Worm (Caenorhabditis elegans) whole organism, young adult: ENCODE measurements around the gene sod-1.

Experiments used
- B0336.3 ChIP-seq: fragments of 200-800 bp; sonication (Bioruptor generic); IDR thresholded peaks from 2 replicates; pipeline ENCODE4 v1.3.6; 2022; ENCODE audit warnings: missing genetic modification characterization, missing compliant biosample characterization
- C17E4.6 ChIP-seq: fragments of 200-800 bp; sonication (Bioruptor generic); IDR thresholded peaks from 2 replicates; pipeline ENCODE4 v1.3.6; 2022; ENCODE audit warnings: missing genetic modification reagents, missing genetic modification characterization, missing compliant biosample characterization
- F39B2.1 ChIP-seq: fragments of 200-800 bp; sonication (Bioruptor generic); IDR thresholded peaks from 2 replicates; pipeline ENCODE4 v1.3.6; 2022; ENCODE audit warnings: missing genetic modification reagents, missing genetic modification characterization, missing compliant biosample characterization
- F49E8.2 ChIP-seq: sonication (generic microtip); optimal IDR thresholded peaks from 3 replicates; lab custom pipeline; 2017; ENCODE audit warnings: missing genetic modification characterization, mild to moderate bottlenecking, missing compliant biosample characterization, antibody characterized with exemption, moderate library complexity; ENCODE audit not compliant: insufficient read depth
- F57C9.4 ChIP-seq: sonication (generic microtip); optimal IDR thresholded peaks from 2 replicates; lab custom pipeline; 2017; ENCODE audit warnings: mild to moderate bottlenecking, missing genetic modification characterization, missing compliant biosample characterization
- ama-1 ChIP-seq, 3 experiments: fragments of 150-350 bp in 1 of 3; sonication (generic microtip) in 2 of 3; optimal IDR thresholded peaks; 2 replicates each; lab custom pipeline; 2014 to 2018; ENCODE audit warnings: missing biosample characterization in 2 of 3, missing genetic modification characterization in 2 of 3, missing genetic modification reagents in 2 of 3
- atf-7 ChIP-seq: sonication (generic microtip); optimal IDR thresholded peaks from 2 replicates; lab custom pipeline; 2017; ENCODE audit warnings: mild to moderate bottlenecking, missing genetic modification characterization, missing compliant biosample characterization
- attf-3 ChIP-seq: fragments of 200-800 bp; sonication (Bioruptor generic); conservative IDR thresholded peaks from 2 replicates; pipeline ENCODE4 v1.3.6; 2022; ENCODE audit warnings: missing genetic modification reagents, missing genetic modification characterization, missing compliant biosample characterization
- attf-5 ChIP-seq: fragments of 200-800 bp; sonication (Bioruptor generic); optimal IDR thresholded peaks from 2 replicates; lab custom pipeline; 2018; ENCODE audit warnings: mild to moderate bottlenecking, missing genetic modification characterization, missing compliant biosample characterization
- bed-1 ChIP-seq: fragments of 200-800 bp; sonication (Bioruptor generic); IDR thresholded peaks from 2 replicates; pipeline ENCODE4 v1.3.6; 2022; ENCODE audit warnings: missing genetic modification reagents, missing genetic modification characterization, missing compliant biosample characterization
- cebp-1 ChIP-seq, 2 experiments: fragments of 200-800 bp in 1 of 2; sonication (Bioruptor generic) in 1 of 2; sonication (generic microtip) in 1 of 2; IDR thresholded peaks in 1 of 2; optimal IDR thresholded peaks in 1 of 2; 2 replicates each; pipeline versions ENCODE4 v1.3.6 to Lab custom; 2017 to 2022; ENCODE audit warnings: missing compliant biosample characterization in 2 of 2, missing genetic modification characterization in 2 of 2, mild to moderate bottlenecking in 1 of 2, missing genetic modification reagents in 1 of 2, moderate library complexity in 1 of 2
- ceh-40 ChIP-seq: fragments of 200-800 bp; sonication (Bioruptor generic); IDR thresholded peaks from 2 replicates; pipeline ENCODE4 v1.3.6; 2022; ENCODE audit warnings: missing genetic modification characterization, missing compliant biosample characterization
- ceh-91 ChIP-seq: fragments of 200-800 bp; sonication (Bioruptor generic); IDR thresholded peaks from 2 replicates; pipeline ENCODE4 v1.3.6; 2022; ENCODE audit warnings: missing genetic modification reagents, missing genetic modification characterization, missing compliant biosample characterization
- efl-1 ChIP-seq: fragments of 150-350 bp; optimal IDR thresholded peaks from 2 replicates; lab custom pipeline; 2014; ENCODE audit warnings: missing biosample characterization, missing genetic modification reagents, missing genetic modification characterization
- him-1 ChIP-seq: sonication (generic microtip); optimal IDR thresholded peaks from 2 replicates; lab custom pipeline; 2016; ENCODE audit warnings: missing genotype, missing genetic modification reagents, missing genetic modification characterization, missing compliant biosample characterization
- hmg-1.2 ChIP-seq: fragments of 200-800 bp; sonication (Bioruptor generic); IDR thresholded peaks from 2 replicates; pipeline ENCODE4 v1.3.6; 2022; ENCODE audit warnings: missing genetic modification reagents, missing genetic modification characterization, missing compliant biosample characterization
- hrde-1 ChIP-seq: sonication (generic microtip); optimal IDR thresholded peaks from 2 replicates; lab custom pipeline; 2016; ENCODE audit warnings: missing genetic modification characterization, mild to moderate bottlenecking, missing compliant biosample characterization, moderate library complexity, missing genotype, missing genetic modification reagents, borderline replicate concordance
- lag-1 ChIP-seq: fragments of 200-800 bp; sonication (Bioruptor generic); IDR thresholded peaks from 2 replicates; pipeline ENCODE4 v1.3.6; 2022; ENCODE audit warnings: missing genetic modification reagents, missing genetic modification characterization, missing compliant biosample characterization
- lin-26 ChIP-seq: fragments of 200-800 bp; sonication (Bioruptor generic); IDR thresholded peaks from 2 replicates; pipeline ENCODE4 v1.3.6; 2022; ENCODE audit warnings: missing genetic modification reagents, missing genetic modification characterization, missing compliant biosample characterization
- lin-35 ChIP-seq, 3 experiments: fragments of 150-350 bp in 2 of 3; sonication (generic microtip) in 1 of 3; optimal IDR thresholded peaks; 2 replicates each; lab custom pipeline; 2014 to 2018; ENCODE audit warnings: missing biosample characterization in 3 of 3, missing genetic modification characterization in 3 of 3, missing genetic modification reagents in 3 of 3
- madf-3 ChIP-seq: fragments of 200-800 bp; sonication (Bioruptor generic); IDR thresholded peaks from 2 replicates; pipeline ENCODE4 v1.3.6; 2022; ENCODE audit warnings: missing genetic modification reagents, missing genetic modification characterization, missing compliant biosample characterization
- madf-6 ChIP-seq: fragments of 200-800 bp; sonication (Bioruptor generic); IDR thresholded peaks from 2 replicates; pipeline ENCODE4 v1.3.6; 2022; ENCODE audit warnings: missing genetic modification reagents, missing genetic modification characterization, missing compliant biosample characterization
- madf-8 ChIP-seq: fragments of 200-800 bp; sonication (Bioruptor generic); conservative IDR thresholded peaks from 2 replicates; pipeline ENCODE4 v1.3.6; 2022; ENCODE audit warnings: missing genetic modification reagents, missing genetic modification characterization, missing compliant biosample characterization
- mcd-1 ChIP-seq: fragments of 200-800 bp; sonication (Bioruptor generic); IDR thresholded peaks from 2 replicates; pipeline ENCODE4 v1.3.6; 2022; ENCODE audit warnings: missing genetic modification reagents, missing genetic modification characterization, missing compliant biosample characterization
- mxl-1 ChIP-seq: sonication (generic microtip); optimal IDR thresholded peaks from 2 replicates; lab custom pipeline; 2016; ENCODE audit warnings: missing genetic modification characterization, missing compliant biosample characterization
- nfyb-1 ChIP-seq: fragments of 200-800 bp; sonication (Bioruptor generic); IDR thresholded peaks from 2 replicates; pipeline ENCODE4 v1.3.6; 2022; ENCODE audit warnings: missing genetic modification reagents, missing genetic modification characterization, missing compliant biosample characterization
- nhr-80 ChIP-seq: sonication (generic microtip); optimal IDR thresholded peaks from 2 replicates; lab custom pipeline; 2016; ENCODE audit warnings: missing genetic modification characterization, missing compliant biosample characterization
- sdz-38 ChIP-seq: sonication (generic microtip); optimal IDR thresholded peaks from 2 replicates; lab custom pipeline; 2016; ENCODE audit warnings: missing genotype, missing genetic modification characterization, missing compliant biosample characterization
- snpc-3.4 ChIP-seq: sonication (generic microtip); optimal IDR thresholded peaks from 2 replicates; lab custom pipeline; 2017; ENCODE audit warnings: missing genetic modification characterization, mild to moderate bottlenecking, missing compliant biosample characterization, antibody characterized with exemption, moderate library complexity, missing genotype, missing genetic modification reagents
- snpc-4 ChIP-seq, 5 experiments: fragments of 150-350 bp in 1 of 5; sonication (generic microtip) in 4 of 5; optimal IDR thresholded peaks; 2 replicates each; lab custom pipeline; 2014 to 2018; ENCODE audit warnings: missing genetic modification characterization in 5 of 5, missing biosample characterization in 3 of 5, antibody characterized with exemption in 2 of 5, mild to moderate bottlenecking in 2 of 5, missing compliant biosample characterization in 2 of 5, missing genotype in 2 of 5, moderate library complexity in 2 of 5, missing genetic modification reagents in 1 of 5
- somi-1 ChIP-seq: fragments of 200-800 bp; sonication (Bioruptor generic); optimal IDR thresholded peaks from 2 replicates; lab custom pipeline; 2018; ENCODE audit warnings: mild to moderate bottlenecking, missing genetic modification characterization, missing compliant biosample characterization
- unc-62 ChIP-seq: fragments of 150-350 bp; optimal IDR thresholded peaks from 2 replicates; lab custom pipeline; 2014; ENCODE audit warnings: missing biosample characterization, missing genetic modification reagents, missing genetic modification characterization
- ztf-22 ChIP-seq: fragments of 200-800 bp; sonication (Bioruptor generic); optimal IDR thresholded peaks from 2 replicates; lab custom pipeline; 2018; ENCODE audit warnings: mild to moderate bottlenecking, missing genetic modification characterization, moderate library complexity, missing compliant biosample characterization

The sod-1 gene

DNA sequence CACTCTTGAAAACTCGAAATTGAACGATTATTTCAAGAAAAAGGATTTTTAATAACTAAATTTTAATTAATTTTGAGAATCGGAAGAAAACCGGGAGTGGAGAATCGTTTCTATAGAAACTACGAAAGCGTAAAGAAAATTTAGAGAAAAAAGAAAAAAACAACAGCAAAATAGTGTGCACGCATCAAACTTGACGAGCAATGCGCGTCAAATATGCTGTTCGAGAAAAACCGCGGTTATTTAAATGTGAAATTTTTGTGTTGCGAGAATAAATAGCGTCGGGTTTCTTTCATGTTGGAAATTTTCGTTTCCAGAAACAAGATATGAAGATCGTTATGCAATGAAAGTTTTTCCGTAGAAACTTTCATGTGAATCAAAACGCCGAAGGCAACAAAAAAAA, 324 bp upstream of the sod-1 start (continued):
- TF ChIP-seq bed-1 (GFP tag; lab: Robert Waterston, UW) = no peak
- TF ChIP-seq mcd-1 (GFP tag; lab: Robert Waterston, UW) = peak; percentile 14; the same call in 1 of the 2 replicates
- peak; percentile 55; the same call in 1 of the 2 replicates for TF ChIP-seq attf-3 (GFP tag; lab: Robert Waterston, UW)
- no peak for TF ChIP-seq unc-62
- TF ChIP-seq snpc-4 (GFP tag; optimal IDR thresholded peaks at IDR 0.05; lab: Kevin White, UChicago) = no peak
- TF ChIP-seq snpc-4 (tag; optimal IDR thresholded peaks at IDR 0.05; lab: Kevin White, UChicago) = peak in 1 of 4 experiments; percentile 11
- TF ChIP-seq snpc-3.4 (tag; lab: Kevin White, UChicago) = no peak
- no peak for TF ChIP-seq attf-5
- TF ChIP-seq ztf-22 (GFP tag; lab: Kevin White, UChicago) = no peak
- no peak for TF ChIP-seq madf-6 (GFP tag; lab: Robert Waterston, UW)
- no peak for TF ChIP-seq madf-8
- TF ChIP-seq C17E4.6 = no peak
- peak in 2 of 3 experiments; percentile 6 to 72 for TF ChIP-seq lin-35 (GFP tag; optimal IDR thresholded peaks at IDR 0.05; lab: Kevin White, UChicago)
- no peak for TF ChIP-seq atf-7
- TF ChIP-seq lag-1 (GFP tag; lab: Robert Waterston, UW) = no peak
- no peak for TF ChIP-seq F39B2.1 (GFP tag; lab: Robert Waterston, UW)
- TF ChIP-seq hmg-1.2 (GFP tag; lab: Robert Waterston, UW) = peak; percentile 31; the same call in 1 of the 2 replicates
- no peak for TF ChIP-seq sdz-38 (tag; lab: Kevin White, UChicago)
- peak; percentile 54 for TF ChIP-seq efl-1
- no peak for TF ChIP-seq mxl-1 (tag; lab: Kevin White, UChicago)
- no peak for TF ChIP-seq hrde-1 (tag; lab: Kevin White, UChicago)
- TF ChIP-seq B0336.3 (GFP tag; lab: Robert Waterston, UW) = no peak
- no peak for TF ChIP-seq madf-3 (GFP tag; lab: Robert Waterston, UW)
- TF ChIP-seq somi-1 (GFP tag; lab: Kevin White, UChicago) = no peak
- TF ChIP-seq ceh-91 (GFP tag; lab: Robert Waterston, UW) = no peak

DNA sequence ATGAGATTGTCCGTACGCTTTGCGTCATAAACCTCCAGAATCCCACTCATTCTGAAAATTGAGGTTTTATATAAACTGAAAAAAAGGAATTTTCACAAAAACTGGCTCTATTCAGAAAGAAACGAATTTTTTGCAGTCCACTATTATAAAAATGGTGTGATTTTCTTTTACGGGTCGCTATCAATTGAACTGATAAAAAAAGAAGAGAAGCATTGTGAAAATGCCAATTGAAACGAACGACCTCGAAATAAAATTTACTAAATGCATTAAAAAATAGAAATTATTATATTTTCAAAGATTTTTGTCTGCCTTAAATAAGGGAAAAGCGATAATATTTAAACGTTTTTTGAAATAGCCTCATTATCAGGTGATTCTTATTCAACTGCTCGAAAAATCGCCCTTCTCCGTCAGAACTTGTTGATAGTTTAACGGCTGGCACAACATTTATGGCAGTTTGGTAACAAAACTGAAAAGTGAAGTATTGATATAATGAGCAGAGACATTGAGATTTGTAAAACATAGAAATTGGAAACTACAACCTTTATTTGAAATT, 1.4 kb downstream of the sod-1 start, which contains the start of gene art-1:
Gene art-1, minus strand, starts transcription at position 51 of the 553 bp plus-strand sequence.
- TF ChIP-seq F49E8.2 (tag; lab: Kevin White, UChicago) (peak; percentile 35), nfyb-1 (GFP tag; lab: Robert Waterston, UW) (peak; percentile 51; the same call in 1 of the 2 replicates), nhr-80 (tag; lab: Kevin White, UChicago) (peak; percentile 31), snpc-4 (GFP tag; optimal IDR thresholded peaks at IDR 0.05; lab: Kevin White, UChicago) (no peak), snpc-4 (tag; optimal IDR thresholded peaks at IDR 0.05; lab: Kevin White, UChicago) (peak in 1 of 4 experiments; percentile 35), ama-1 (optimal IDR thresholded peaks at IDR 0.05; lab: Kevin White, UChicago) (no peak), ama-1 (GFP tag; optimal IDR thresholded peaks at IDR 0.05; lab: Kevin White, UChicago) (peak in 1 of 2 experiments; percentile 67), lin-26 (0 out of 2 replicates have a peak, but pooled peaks have one; percentile 11), F57C9.4 (tag; lab: Kevin White, UChicago) (no peak), him-1 (tag; lab: Kevin White, UChicago) (no peak)
- TF ChIP-seq, all 124 proteins: peak for 6

DNA sequence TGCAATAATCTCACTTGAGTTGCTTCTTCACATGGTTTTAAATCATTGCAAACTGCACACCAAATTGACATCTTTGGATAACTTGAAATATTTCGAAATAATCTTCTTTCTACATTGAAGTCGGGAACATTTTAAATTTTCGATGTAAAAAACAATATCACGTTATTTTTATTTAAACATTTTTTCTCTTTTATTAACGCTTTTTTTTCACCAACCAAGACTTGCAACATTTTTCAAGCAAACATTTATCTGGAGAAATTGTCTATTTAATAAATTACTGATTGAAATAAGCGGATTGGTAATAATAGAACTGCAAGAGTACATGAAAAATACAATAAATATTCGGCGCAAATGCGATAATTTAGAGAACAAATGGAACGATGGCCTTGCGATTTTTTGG, 3.2 kb downstream of the sod-1 start, which contains the start of gene C15F1.5:
Gene C15F1.5, minus strand, starts transcription at position 101 of the 400 bp plus-strand sequence.
- TF ChIP-seq ceh-40 (GFP tag; lab: Robert Waterston, UW) (no peak), cebp-1 (GFP tag; IDR thresholded peaks at IDR 0.05; lab: Robert Waterston, UW) (no peak), cebp-1 (tag; optimal IDR thresholded peaks at IDR 0.05; lab: Kevin White, UChicago) (peak; percentile 19)
